In genomic region chr3L:18460987-18461403, dm6 we compare ENCODE assay signal across 1 fruit fly cellular context.
TF ChIP-seq lines count a peak whose summit lies in the region.

Gene CG32196 (minus strand): TSS chr3L:18461024.

TF ChIP-seq in whole organism, embryonic, 481 proteins besides CTCF, POLR2A, EP300 and RAD21 (continued from another document and continues in another):
- TF ChIP-seq tin (GFP tag; optimal IDR thresholded peaks at IDR 0.05; lab: Kevin White, UChicago) (peak; percentile 69), CG2678 (tag; optimal IDR thresholded peaks at IDR 0.05; lab: Kevin White, UChicago) (peak; percentile 93), gsb (GFP tag; IDR thresholded peaks at IDR 0.05; lab: Robert Waterston, UW) (peak; percentile 74), eve (GFP tag; optimal IDR thresholded peaks at IDR 0.05; lab: Kevin White, UChicago) (no peak), NC2α (GFP tag; optimal IDR thresholded peaks at IDR 0.05; lab: Kevin White, UChicago) (no peak), CG8089 (GFP tag; optimal IDR thresholded peaks at IDR 0.05; lab: Kevin White, UChicago) (no peak), cato (GFP tag; optimal IDR thresholded peaks at IDR 0.05; lab: Kevin White, UChicago; ENCODE audit: borderline replicate concordance) (peak; percentile 57), Sox100B (GFP tag; optimal IDR thresholded peaks at IDR 0.05; lab: Kevin White, UChicago) (peak; percentile 90), CG2120 (GFP tag; optimal IDR thresholded peaks at IDR 0.05; lab: Kevin White, UChicago) (peak; percentile 74), Myb (GFP tag; optimal IDR thresholded peaks at IDR 0.05; lab: Kevin White, UChicago) (peak; percentile 6), CG7786 (GFP tag; optimal IDR thresholded peaks at IDR 0.05; lab: Kevin White, UChicago) (no peak), CG4360 (GFP tag; IDR thresholded peaks at IDR 0.05; lab: Robert Waterston, UW) (no peak), CG8281 (tag; optimal IDR thresholded peaks at IDR 0.05; lab: Kevin White, UChicago) (peak; percentile 80), CG32767 (GFP tag; IDR thresholded peaks at IDR 0.05; lab: Robert Waterston, UW) (peak; percentile 81), Oaz (GFP tag; IDR thresholded peaks at IDR 0.05; lab: Robert Waterston, UW) (peak; percentile 75), hb (GFP tag; IDR thresholded peaks at IDR 0.05; lab: Robert Waterston, UW; ENCODE audit: partially characterized antibody) (no peak), sim (GFP tag; IDR thresholded peaks at IDR 0.05; lab: Robert Waterston, UW) (peak; percentile 10; the same call in 1 of the 2 replicates), Lhr (GFP tag; optimal IDR thresholded peaks at IDR 0.05; lab: Kevin White, UChicago) (peak; percentile 15), CG5245 (GFP tag; optimal IDR thresholded peaks at IDR 0.05; lab: Kevin White, UChicago) (peak; percentile 19), HLHmδ (GFP tag; optimal IDR thresholded peaks at IDR 0.05; lab: Kevin White, UChicago) (no peak), CG4328 (GFP tag; optimal IDR thresholded peaks at IDR 0.05; lab: Kevin White, UChicago) (peak; percentile 71), CG17328 (GFP tag; IDR thresholded peaks at IDR 0.05; lab: Robert Waterston, UW) (peak; percentile 81), CG13894 (tag; optimal IDR thresholded peaks at IDR 0.05; lab: Kevin White, UChicago) (peak; percentile 71), CG18764 (GFP tag; optimal IDR thresholded peaks at IDR 0.05; lab: Kevin White, UChicago) (peak; percentile 60), CG16815 (GFP tag; optimal IDR thresholded peaks at IDR 0.05; lab: Kevin White, UChicago) (peak; percentile 74), scrt (GFP tag; optimal IDR thresholded peaks at IDR 0.05; lab: Kevin White, UChicago) (peak; percentile 63), tgo (GFP tag; IDR thresholded peaks at IDR 0.05; lab: Robert Waterston, UW) (peak; percentile 87), salm (tag; optimal IDR thresholded peaks at IDR 0.05; lab: Kevin White, UChicago) (peak; percentile 76), TFAM (GFP tag; optimal IDR thresholded peaks at IDR 0.05; lab: Kevin White, UChicago) (no peak), CG12104 (GFP tag; optimal IDR thresholded peaks at IDR 0.05; lab: Kevin White, UChicago) (peak; percentile 56), CG32532 (GFP tag; IDR thresholded peaks at IDR 0.05; lab: Robert Waterston, UW) (peak; percentile 88), CG5953 (GFP tag; IDR thresholded peaks at IDR 0.05; lab: Robert Waterston, UW) (peak; percentile 62), CG16813 (GFP tag; IDR thresholded peaks at IDR 0.05; lab: Robert Waterston, UW; ENCODE audit: partially characterized antibody) (no peak), Antp (GFP tag; optimal IDR thresholded peaks at IDR 0.05; lab: Kevin White, UChicago) (peak; percentile 6), otp (GFP tag; IDR thresholded peaks at IDR 0.05; lab: Robert Waterston, UW) (no peak), MESR4 (GFP tag; optimal IDR thresholded peaks at IDR 0.05; lab: Kevin White, UChicago) (peak; percentile 44), grau (tag; optimal IDR thresholded peaks at IDR 0.05; lab: Kevin White, UChicago) (peak; percentile 93), crc (GFP tag; optimal IDR thresholded peaks at IDR 0.05; lab: Kevin White, UChicago) (no peak), Opbp (GFP tag; IDR thresholded peaks at IDR 0.05; lab: Robert Waterston, UW; ENCODE audit: partially characterized antibody) (no peak), CG12744 (GFP tag; optimal IDR thresholded peaks at IDR 0.05; lab: Kevin White, UChicago) (no peak), CG14014 (GFP tag; IDR thresholded peaks at IDR 0.05; lab: Robert Waterston, UW) (peak; percentile 83), B-H2 (GFP tag; optimal IDR thresholded peaks at IDR 0.05; lab: Kevin White, UChicago) (peak; percentile 53), CG1529 (GFP tag; optimal IDR thresholded peaks at IDR 0.05; lab: Kevin White, UChicago) (peak; percentile 66), insv (GFP tag; optimal IDR thresholded peaks at IDR 0.05; lab: Kevin White, UChicago) (peak in 1 of 2 experiments; percentile 8), Lim3 (GFP tag; IDR thresholded peaks at IDR 0.05; lab: Robert Waterston, UW) (0 out of 2 replicates have a peak, but pooled peaks have one; percentile 12), Hand (GFP tag; optimal IDR thresholded peaks at IDR 0.05; lab: Kevin White, UChicago) (peak; percentile 48), ind (GFP tag; optimal IDR thresholded peaks at IDR 0.05; lab: Kevin White, UChicago) (peak; percentile 77), CG5180 (GFP tag; optimal IDR thresholded peaks at IDR 0.05; lab: Kevin White, UChicago) (peak; percentile 64), Mrtf (GFP tag; IDR thresholded peaks at IDR 0.05; lab: Robert Waterston, UW) (peak; percentile 49; the same call in 1 of the 3 replicates), sug (tag; optimal IDR thresholded peaks at IDR 0.05; lab: Kevin White, UChicago) (peak; percentile 81), CG9215 (GFP tag; IDR thresholded peaks at IDR 0.05; lab: Robert Waterston, UW) (peak; percentile 78), fd3F (GFP tag; optimal IDR thresholded peaks at IDR 0.05; lab: Kevin White, UChicago) (peak; percentile 85), CG34422 (GFP tag; IDR thresholded peaks at IDR 0.05; lab: Robert Waterston, UW) (peak; percentile 87), Ravus (GFP tag; IDR thresholded peaks at IDR 0.05; lab: Robert Waterston, UW) (peak; percentile 69), fd96Cb (tag; optimal IDR thresholded peaks at IDR 0.05; lab: Kevin White, UChicago) (peak; percentile 89), CG10147 (GFP tag; optimal IDR thresholded peaks at IDR 0.05; lab: Kevin White, UChicago) (peak; percentile 86), stwl (tag; optimal IDR thresholded peaks at IDR 0.05; lab: Kevin White, UChicago) (peak; percentile 13), Spps (tag; optimal IDR thresholded peaks at IDR 0.05; lab: Kevin White, UChicago) (peak; percentile 71), CG9817 (tag; optimal IDR thresholded peaks at IDR 0.05; lab: Kevin White, UChicago) (peak; percentile 87), pnt (GFP tag; optimal IDR thresholded peaks at IDR 0.05; lab: Kevin White, UChicago) (peak; percentile 28), dan (GFP tag; IDR thresholded peaks at IDR 0.05; lab: Robert Waterston, UW) (no peak), bowl (GFP tag; IDR thresholded peaks at IDR 0.05; lab: Robert Waterston, UW) (peak; percentile 42; the same call in 1 of the 2 replicates), Gug (GFP tag; IDR thresholded peaks at IDR 0.05; lab: Robert Waterston, UW) (peak; percentile 59; the same call in 3 of the 4 replicates), YL-1 (GFP tag; optimal IDR thresholded peaks at IDR 0.05; lab: Kevin White, UChicago) (peak; percentile 64), phol (tag; optimal IDR thresholded peaks at IDR 0.05; lab: Kevin White, UChicago) (peak; percentile 95), Abd-B (GFP tag; optimal IDR thresholded peaks at IDR 0.05; lab: Kevin White, UChicago) (peak; percentile 77), ken (GFP tag; IDR thresholded peaks at IDR 0.05; lab: Robert Waterston, UW) (peak; percentile 75; the same call in 2 of the 3 replicates), cad (GFP tag; optimal IDR thresholded peaks at IDR 0.05; lab: Kevin White, UChicago) (no peak), Ets65A (GFP tag; lab: Kevin White, UChicago) (peak; percentile 92), CG1792 (GFP tag; optimal IDR thresholded peaks at IDR 0.05; lab: Kevin White, UChicago) (no peak), lola (GFP tag; optimal IDR thresholded peaks at IDR 0.05; lab: Kevin White, UChicago) (peak in 1 of 3 experiments; percentile 89), CG2712 (tag; optimal IDR thresholded peaks at IDR 0.05; lab: Kevin White, UChicago) (peak; percentile 93), prd (optimal IDR thresholded peaks at IDR 0.05; lab: Kevin White, UChicago) (no peak), prd (GFP tag; IDR thresholded peaks at IDR 0.05; lab: Robert Waterston, UW) (peak; percentile 85), CG10321 (GFP tag; IDR thresholded peaks at IDR 0.05; lab: Robert Waterston, UW) (peak; percentile 22; the same call in 1 of the 2 replicates), pb (GFP tag; optimal IDR thresholded peaks at IDR 0.05; lab: Kevin White, UChicago) (no peak), Dll (GFP tag; IDR thresholded peaks at IDR 0.05; lab: Robert Waterston, UW; ENCODE audit: partially characterized antibody) (peak; percentile 6; the same call in 1 of the 4 replicates), Chrac-16 (GFP tag; optimal IDR thresholded peaks at IDR 0.05; lab: Kevin White, UChicago) (peak; percentile 76), nau (GFP tag; optimal IDR thresholded peaks at IDR 0.05; lab: Kevin White, UChicago) (peak; percentile 60), kni (GFP tag; optimal IDR thresholded peaks at IDR 0.05; lab: Kevin White, UChicago) (peak; percentile 41), CG31224 (GFP tag; IDR thresholded peaks at IDR 0.05; lab: Robert Waterston, UW) (peak; percentile 71), vnd (GFP tag; IDR thresholded peaks at IDR 0.05; lab: Robert Waterston, UW; ENCODE audit: partially characterized antibody) (no peak), chm (GFP tag; IDR thresholded peaks at IDR 0.05; lab: Robert Waterston, UW) (peak; percentile 55; the same call in 1 of the 2 replicates), Dp (GFP tag; optimal IDR thresholded peaks at IDR 0.05; lab: Kevin White, UChicago) (no peak), CG7271 (tag; optimal IDR thresholded peaks at IDR 0.05; lab: Kevin White, UChicago) (peak; percentile 60), CG1233 (GFP tag; optimal IDR thresholded peaks at IDR 0.05; lab: Kevin White, UChicago) (peak; percentile 82), ssp (GFP tag; IDR thresholded peaks at IDR 0.05; lab: Robert Waterston, UW) (peak; percentile 70; the same call in 1 of the 2 replicates), Elba2 (GFP tag; optimal IDR thresholded peaks at IDR 0.05; lab: Kevin White, UChicago) (no peak), grn (GFP tag; optimal IDR thresholded peaks at IDR 0.05; lab: Kevin White, UChicago) (peak; percentile 71), CG4820 (GFP tag; optimal IDR thresholded peaks at IDR 0.05; lab: Kevin White, UChicago) (peak; percentile 45), CG2199 (GFP tag; IDR thresholded peaks at IDR 0.05; lab: Robert Waterston, UW) (peak; percentile 83; the same call in 2 of the 3 replicates), nmo (GFP tag; optimal IDR thresholded peaks at IDR 0.05; lab: Kevin White, UChicago) (peak; percentile 95), Bteb2 (GFP tag; optimal IDR thresholded peaks at IDR 0.05; lab: Kevin White, UChicago) (peak; percentile 4), Rx (GFP tag; IDR thresholded peaks at IDR 0.05; lab: Robert Waterston, UW) (peak; percentile 40; the same call in 1 of the 2 replicates), Dek (tag; optimal IDR thresholded peaks at IDR 0.05; lab: Kevin White, UChicago) (peak; percentile 87), B-H1 (GFP tag; IDR thresholded peaks at IDR 0.05; lab: Robert Waterston, UW) (peak; percentile 77), CG12155 (GFP tag; optimal IDR thresholded peaks at IDR 0.05; lab: Kevin White, UChicago) (peak; percentile 70), CG10431 (GFP tag; optimal IDR thresholded peaks at IDR 0.05; lab: Kevin White, UChicago) (peak; percentile 29), CG10462 (GFP tag; optimal IDR thresholded peaks at IDR 0.05; lab: Kevin White, UChicago) (peak; percentile 35), seq (GFP tag; IDR thresholded peaks at IDR 0.05; lab: Robert Waterston, UW) (peak; percentile 78), Taf1 (GFP tag; IDR thresholded peaks at IDR 0.05; lab: Robert Waterston, UW) (peak; percentile 59), Pdp1 (GFP tag; optimal IDR thresholded peaks at IDR 0.05; lab: Kevin White, UChicago) (peak; percentile 4 to 39), CG2129 (GFP tag; IDR thresholded peaks at IDR 0.05; lab: Robert Waterston, UW; ENCODE audit: partially characterized antibody) (no peak), CrebB (tag; optimal IDR thresholded peaks at IDR 0.05; lab: Kevin White, UChicago) (peak; percentile 64), NFAT (GFP tag; IDR thresholded peaks at IDR 0.05; lab: Robert Waterston, UW) (peak; percentile 61), Ssrp (tag; optimal IDR thresholded peaks at IDR 0.05; lab: Kevin White, UChicago) (peak; percentile 91), en (GFP tag; optimal IDR thresholded peaks at IDR 0.05; lab: Kevin White, UChicago) (no peak), CG11696 (GFP tag; IDR thresholded peaks at IDR 0.05; lab: Robert Waterston, UW) (peak; percentile 52; the same call in 1 of the 2 replicates), exex (tag; optimal IDR thresholded peaks at IDR 0.05; lab: Kevin White, UChicago) (peak; percentile 62), CG1647 (GFP tag; optimal IDR thresholded peaks at IDR 0.05; lab: Kevin White, UChicago) (no peak), Asciz (GFP tag; optimal IDR thresholded peaks at IDR 0.05; lab: Kevin White, UChicago) (peak; percentile 82), Dip2 (GFP tag; IDR thresholded peaks at IDR 0.05; lab: Robert Waterston, UW) (no peak), CG1603 (tag; optimal IDR thresholded peaks at IDR 0.05; lab: Kevin White, UChicago) (peak; percentile 41), CG13296 (GFP tag; optimal IDR thresholded peaks at IDR 0.05; lab: Kevin White, UChicago) (peak; percentile 77), CG8290 (GFP tag; optimal IDR thresholded peaks at IDR 0.05; lab: Kevin White, UChicago) (peak; percentile 25), CG8290 (tag; optimal IDR thresholded peaks at IDR 0.05; lab: Kevin White, UChicago) (peak in 1 of 2 experiments; percentile 8), bsh (GFP tag; optimal IDR thresholded peaks at IDR 0.05; lab: Kevin White, UChicago) (peak in 1 of 2 experiments; percentile 91), CG7839 (tag; optimal IDR thresholded peaks at IDR 0.05; lab: Kevin White, UChicago) (peak; percentile 93), lbe (GFP tag; optimal IDR thresholded peaks at IDR 0.05; lab: Kevin White, UChicago) (no peak), her (GFP tag; optimal IDR thresholded peaks at IDR 0.05; lab: Kevin White, UChicago) (no peak), Optix (GFP tag; IDR thresholded peaks at IDR 0.05; lab: Robert Waterston, UW) (no peak; the same call in 2 of the 3 replicates), dimm (GFP tag; IDR thresholded peaks at IDR 0.05; lab: Robert Waterston, UW) (0 out of 2 replicates have a peak, but pooled peaks have one; percentile 38), disco-r (GFP tag; optimal IDR thresholded peaks at IDR 0.05; lab: Kevin White, UChicago) (no peak), crp (GFP tag; optimal IDR thresholded peaks at IDR 0.05; lab: Kevin White, UChicago) (no peak), Scr (GFP tag; IDR thresholded peaks at IDR 0.05; lab: Robert Waterston, UW; ENCODE audit: partially characterized antibody) (0 out of 2 replicates have a peak, but pooled peaks have one; percentile 39), ro (GFP tag; IDR thresholded peaks at IDR 0.05; lab: Robert Waterston, UW) (peak; percentile 59), Bdp1 (GFP tag; optimal IDR thresholded peaks at IDR 0.05; lab: Kevin White, UChicago) (no peak), onecut (GFP tag; IDR thresholded peaks at IDR 0.05; lab: Robert Waterston, UW) (peak; percentile 78), CG18619 (GFP tag; optimal IDR thresholded peaks at IDR 0.05; lab: Kevin White, UChicago) (peak; percentile 74)
